Worm (Caenorhabditis elegans): ENCODE measurements around the gene F38B7.3.

ce11 chrV:11527531-11527930 lies 21.4 kb upstream of the F38B7.3 start, which contains the start of gene ccch-1:
- no peak for TF ChIP-seq nhr-77 (tag; optimal IDR thresholded peaks at IDR 0.05)
- no peak for TF ChIP-seq F16B12.6 (tag; optimal IDR thresholded peaks at IDR 0.05)
- TF ChIP-seq lin-39 (tag; optimal IDR thresholded peaks at IDR 0.05) = no peak
- TF ChIP-seq snpc-4 (tag; optimal IDR thresholded peaks at IDR 0.05) = no peak
- no peak for TF ChIP-seq skn-1 (tag; optimal IDR thresholded peaks at IDR 0.05)
- no peak for TF ChIP-seq nhr-237 (tag; optimal IDR thresholded peaks at IDR 0.05)
- TF ChIP-seq mep-1 (tag; optimal IDR thresholded peaks at IDR 0.05) = no peak
- TF ChIP-seq ama-1 (optimal IDR thresholded peaks at IDR 0.05) = no peak
- no peak for TF ChIP-seq mdl-1 (tag; optimal IDR thresholded peaks at IDR 0.05)
- no peak for TF ChIP-seq ztf-11 (tag; optimal IDR thresholded peaks at IDR 0.05)
- no peak for TF ChIP-seq lin-13 (GFP tag; optimal IDR thresholded peaks at IDR 0.05)
- TF ChIP-seq ceh-82 (tag; optimal IDR thresholded peaks at IDR 0.05) = no peak
- TF ChIP-seq fos-1 (tag; optimal IDR thresholded peaks at IDR 0.05) = no peak
